Worm (Caenorhabditis elegans) whole organism, young adult: ENCODE data around the gene srw-86.

Experiments
- F39B2.1 ChIP-seq: fragments of 200-800 bp; sonication (Bioruptor generic); IDR thresholded peaks from 2 replicates; pipeline ENCODE4 v1.3.6; 2022; ENCODE audit warnings: missing genetic modification reagents, missing genetic modification characterization, missing compliant biosample characterization
- ama-1 ChIP-seq, 3 experiments: fragments of 150-350 bp in 1 of 3; sonication (generic microtip) in 2 of 3; optimal IDR thresholded peaks; 2 replicates each; lab custom pipeline; 2014 to 2018; ENCODE audit warnings: missing biosample characterization in 2 of 3, missing genetic modification characterization in 2 of 3, missing genetic modification reagents in 2 of 3
- dpl-1 ChIP-seq: fragments of 150-350 bp; optimal IDR thresholded peaks from 2 replicates; lab custom pipeline; 2014; ENCODE audit warnings: missing biosample characterization, missing genetic modification reagents, missing genetic modification characterization
- lir-1 ChIP-seq: fragments of 200-800 bp; sonication (Bioruptor generic); conservative IDR thresholded peaks from 2 replicates; pipeline ENCODE4 v1.3.6; 2022; ENCODE audit warnings: missing genetic modification reagents, missing genetic modification characterization, missing compliant biosample characterization
- unc-62 ChIP-seq: fragments of 150-350 bp; optimal IDR thresholded peaks from 2 replicates; lab custom pipeline; 2014; ENCODE audit warnings: missing biosample characterization, missing genetic modification reagents, missing genetic modification characterization

ce11 chrV:19449544-19449943, 49.0 kb upstream of the srw-86 start, which contains the start of gene M04C3.5:
- TF ChIP-seq F39B2.1 (GFP tag; lab: Robert Waterston, UW), result no peak
- TF ChIP-seq lir-1 (GFP tag; lab: Robert Waterston, UW), result no peak
- no peak for TF ChIP-seq unc-62 (GFP tag; lab: Kevin White, UChicago)
- no peak for TF ChIP-seq ama-1 (optimal IDR thresholded peaks at IDR 0.05; lab: Kevin White, UChicago)
- TF ChIP-seq ama-1 (GFP tag; optimal IDR thresholded peaks at IDR 0.05; lab: Kevin White, UChicago), result no peak
- no peak for TF ChIP-seq dpl-1 (GFP tag; lab: Kevin White, UChicago)
